Worm (Caenorhabditis elegans): ENCODE measurements around the gene sqv-1.

- TF ChIP-seq mml-1 (tag; optimal IDR thresholded peaks at IDR 0.05): no peak
- no peak for TF ChIP-seq zag-1 (tag; optimal IDR thresholded peaks at IDR 0.05)
- TF ChIP-seq ama-1 (optimal IDR thresholded peaks at IDR 0.05): no peak
- TF ChIP-seq mdl-1 (tag; optimal IDR thresholded peaks at IDR 0.05): no peak
- no peak for TF ChIP-seq snpc-4 (tag; optimal IDR thresholded peaks at IDR 0.05)
- no peak for TF ChIP-seq R02D3.7 (tag; optimal IDR thresholded peaks at IDR 0.05)
- no peak for TF ChIP-seq nhr-76 (tag; optimal IDR thresholded peaks at IDR 0.05)
- TF ChIP-seq nhr-237 (tag; optimal IDR thresholded peaks at IDR 0.05): no peak
- TF ChIP-seq pqm-1 (tag; optimal IDR thresholded peaks at IDR 0.05): peak; percentile 75
- TF ChIP-seq nhr-43 (tag; optimal IDR thresholded peaks at IDR 0.05; ENCODE audit: poor library complexity, severe bottlenecking): no peak
- TF ChIP-seq nfya-1 (tag; optimal IDR thresholded peaks at IDR 0.05; ENCODE audit: insufficient read depth): no peak
Measured at ce11 chrIV:8366295-8366694, 5.4 kb downstream of the sqv-1 start, which contains the start of gene aagr-1.

All from whole organism, L3 larva.